Worm (Caenorhabditis elegans): Measurements from ENCODE around the gene svh-5.

Gene svh-5

DNA sequence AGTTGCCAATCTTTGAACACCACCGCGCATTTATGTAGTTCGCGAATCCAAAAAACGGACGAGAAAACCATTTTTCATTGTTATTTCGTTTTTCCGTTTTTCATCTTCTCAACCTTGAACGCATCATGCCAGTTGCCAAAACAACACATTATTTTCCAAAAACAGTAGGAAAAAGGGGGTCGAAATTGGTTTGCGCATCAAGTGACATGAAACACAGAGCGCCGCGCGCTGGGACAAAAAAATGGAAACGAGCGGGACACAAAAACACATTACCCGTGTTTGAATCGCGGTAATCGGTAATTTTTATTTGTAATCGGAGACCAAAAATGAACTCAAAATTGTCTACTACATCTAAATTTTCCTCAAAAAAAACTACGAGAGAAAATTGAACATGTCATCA, 41.2 kb downstream of the svh-5 start:
- TF ChIP-seq lsy-2 (tag; optimal IDR thresholded peaks at IDR 0.05) (no peak), fos-1 (tag; optimal IDR thresholded peaks at IDR 0.05) (no peak), nhr-19 (GFP tag; conservative IDR thresholded peaks at IDR 0.05) (no peak), mep-1 (tag; optimal IDR thresholded peaks at IDR 0.05) (peak; percentile 11), alr-1 (tag; optimal IDR thresholded peaks at IDR 0.05; ENCODE audit: borderline replicate concordance) (no peak), lin-39 (tag; optimal IDR thresholded peaks at IDR 0.05) (no peak), efl-3 (GFP tag; optimal IDR thresholded peaks at IDR 0.05) (no peak), lin-14 (GFP tag; optimal IDR thresholded peaks at IDR 0.05) (peak; percentile 57), nhr-11 (tag; optimal IDR thresholded peaks at IDR 0.05) (no peak), blmp-1 (tag; optimal IDR thresholded peaks at IDR 0.05) (peak; percentile 57), efl-1 (optimal IDR thresholded peaks at IDR 0.05) (no peak), efl-1 (GFP tag; optimal IDR thresholded peaks at IDR 0.05 in 1 of 2) (peak in 1 of 2 experiments; percentile 24), zip-4 (GFP tag; optimal IDR thresholded peaks at IDR 0.05) (no peak), Y116A8C.19 (tag; optimal IDR thresholded peaks at IDR 0.05; ENCODE audit: borderline replicate concordance) (no peak), ets-5 (GFP tag; IDR thresholded peaks at IDR 0.05) (no peak), nhr-85 (tag) (peak; percentile 66), ama-1 (optimal IDR thresholded peaks at IDR 0.05) (no peak), tlp-1 (tag; optimal IDR thresholded peaks at IDR 0.05) (no peak), hpl-2 (GFP tag; optimal IDR thresholded peaks at IDR 0.05) (no peak), F16B12.6 (tag; optimal IDR thresholded peaks at IDR 0.05) (no peak), unc-30 (tag; optimal IDR thresholded peaks at IDR 0.05) (no peak), ceh-88 (GFP tag; IDR thresholded peaks at IDR 0.05) (no peak), nhr-77 (tag; optimal IDR thresholded peaks at IDR 0.05) (no peak), elt-3 (tag; optimal IDR thresholded peaks at IDR 0.05) (no peak), nhr-28 (tag; optimal IDR thresholded peaks at IDR 0.05) (no peak)

DNA sequence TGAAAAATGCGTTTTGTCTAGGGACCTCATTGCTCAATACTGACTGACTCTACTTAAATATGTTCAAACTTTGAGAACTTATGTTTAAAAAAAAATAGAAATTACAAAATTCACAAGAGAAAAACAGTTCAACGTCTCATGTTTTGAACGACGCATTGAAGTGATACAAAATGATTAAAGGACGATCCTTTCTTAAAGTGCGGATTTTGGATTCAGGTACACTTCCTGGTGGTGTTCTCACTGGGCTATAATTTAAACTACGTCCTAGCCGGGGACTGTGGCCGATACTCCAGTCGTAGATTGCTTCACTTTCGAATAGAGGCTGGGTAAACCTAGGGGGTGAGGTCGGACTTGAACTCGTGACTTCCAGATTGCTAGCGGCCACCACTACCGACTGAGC, 42.0 kb downstream of the svh-5 start:
- TF ChIP-seq ceh-90 (tag; optimal IDR thresholded peaks at IDR 0.05) (no peak), C04F5.9 (tag; optimal IDR thresholded peaks at IDR 0.05) (no peak), unc-86 (tag; optimal IDR thresholded peaks at IDR 0.05) (no peak), ceh-63 (GFP tag; optimal IDR thresholded peaks at IDR 0.05) (no peak), fkh-8 (tag; optimal IDR thresholded peaks at IDR 0.05) (no peak), hpl-2 (GFP tag; optimal IDR thresholded peaks at IDR 0.05) (no peak)

DNA sequence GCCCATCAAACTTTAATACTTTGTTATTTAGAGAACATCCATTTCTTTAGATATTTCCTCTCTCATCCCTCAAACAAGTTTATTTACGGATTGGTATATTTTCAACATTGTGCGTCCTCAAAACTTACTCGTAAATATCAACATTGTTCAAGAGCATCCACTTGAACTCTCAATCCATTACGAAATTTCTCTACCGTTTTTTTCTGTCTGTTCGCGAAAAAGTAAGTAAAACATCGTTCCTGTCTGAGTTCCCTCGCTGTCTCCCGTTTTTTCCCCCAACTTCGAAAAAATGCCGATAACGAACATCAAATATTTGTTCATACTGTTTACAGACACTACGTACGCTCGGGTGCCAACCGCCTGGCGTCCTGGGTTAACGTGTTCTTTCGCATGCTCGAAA, 42.7 kb downstream of the svh-5 start:
- TF ChIP-seq egl-13 (tag; optimal IDR thresholded peaks at IDR 0.05), result no peak
- TF ChIP-seq grh-1 (GFP tag; IDR thresholded peaks at IDR 0.05), result 0 out of 2 replicates have a peak, but pooled peaks have one; percentile 9
- TF ChIP-seq mdl-1 (tag; optimal IDR thresholded peaks at IDR 0.05), result peak in 1 of 2 experiments; percentile 23
- TF ChIP-seq lin-14 (GFP tag; optimal IDR thresholded peaks at IDR 0.05), result peak; percentile 63
- TF ChIP-seq tbx-2 (tag; optimal IDR thresholded peaks at IDR 0.05), result peak; percentile 43
- no peak for TF ChIP-seq zip-4 (GFP tag; optimal IDR thresholded peaks at IDR 0.05)
- peak; percentile 53 for TF ChIP-seq nhr-77 (tag; optimal IDR thresholded peaks at IDR 0.05)
- no peak for TF ChIP-seq irx-1 (tag; optimal IDR thresholded peaks at IDR 0.05)
- no peak for TF ChIP-seq rnt-1 (tag; optimal IDR thresholded peaks at IDR 0.05)
- TF ChIP-seq nhr-20 (tag; optimal IDR thresholded peaks at IDR 0.05), result peak; percentile 13
- TF ChIP-seq sup-37 (GFP tag; optimal IDR thresholded peaks at IDR 0.05), result peak; percentile 17
- 0 out of 2 replicates have a peak, but pooled peaks have one; percentile 5 for TF ChIP-seq nhr-19 (GFP tag; conservative IDR thresholded peaks at IDR 0.05)
- no peak for TF ChIP-seq nhr-71 (tag; optimal IDR thresholded peaks at IDR 0.05)
- TF ChIP-seq lsy-2 (tag; optimal IDR thresholded peaks at IDR 0.05), result peak in 1 of 2 experiments; percentile 15
- TF ChIP-seq hlh-17 (GFP tag; optimal IDR thresholded peaks at IDR 0.05; ENCODE audit: borderline replicate concordance), result no peak

Measured in whole organism, L1 larva.